Fruit fly (Drosophila melanogaster) whole organism, embryonic: ENCODE measurements around the gene CG13297.

Source experiments
- ATbp ChIP-seq: fragments of 200-800 bp; sonication (Bioruptor generic); optimal IDR thresholded peaks from 2 replicates; lab custom pipeline; 2017; ENCODE audit warnings: missing biosample characterization, mild to moderate bottlenecking, missing genetic modification characterization, missing genetic modification reagents
- Atf-2 ChIP-seq: fragments of 200-800 bp; sonication (Bioruptor generic); optimal IDR thresholded peaks from 2 replicates; lab custom pipeline; 2016; ENCODE audit warnings: missing biosample characterization, missing genetic modification characterization
- Bteb2 ChIP-seq: fragments of 200-800 bp; sonication (Bioruptor generic); optimal IDR thresholded peaks from 2 replicates; lab custom pipeline; 2016; ENCODE audit warnings: missing biosample characterization, missing genetic modification characterization
- CG10431 ChIP-seq: fragments of 200-800 bp; sonication (Bioruptor generic); optimal IDR thresholded peaks from 3 replicates; lab custom pipeline; 2018; ENCODE audit warnings: missing biosample characterization, mild to moderate bottlenecking, missing genetic modification characterization
- CG11247 ChIP-seq: fragments of 200-800 bp; sonication (Bioruptor generic); IDR thresholded peaks from 2 replicates; pipeline ENCODE4 v1.3.6; 2022; ENCODE audit warnings: missing biosample characterization, missing genetic modification characterization
- CG11398 ChIP-seq: fragments of 200-800 bp; sonication (Bioruptor generic); optimal IDR thresholded peaks from 2 replicates; lab custom pipeline; 2016; ENCODE audit warnings: missing biosample characterization, missing genetic modification characterization
- CG12219 ChIP-seq: fragments of 200-800 bp; sonication (Bioruptor generic); optimal IDR thresholded peaks from 3 replicates; lab custom pipeline; 2018; ENCODE audit warnings: missing biosample characterization, mild to moderate bottlenecking, missing genetic modification characterization
- CG14050 ChIP-seq: fragments of 200-800 bp; sonication (Bioruptor generic); IDR thresholded peaks from 3 replicates; pipeline ENCODE4 v1.3.6; 2022; ENCODE audit warnings: missing biosample characterization, missing genetic modification characterization
- CG14441 ChIP-seq: fragments of 200-800 bp; sonication (Bioruptor generic); IDR thresholded peaks from 2 replicates; pipeline ENCODE4 v1.3.6; 2022; ENCODE audit warnings: missing biosample characterization, missing genetic modification characterization
- CG15073 ChIP-seq: fragments of 200-800 bp; sonication (Bioruptor generic); optimal IDR thresholded peaks from 2 replicates; lab custom pipeline; 2016; ENCODE audit warnings: missing biosample characterization, missing genetic modification characterization
- CG15514 ChIP-seq: fragments of 200-800 bp; sonication (Bioruptor generic); optimal IDR thresholded peaks from 3 replicates; lab custom pipeline; 2017; ENCODE audit warnings: missing biosample characterization, missing genetic modification characterization, mild to moderate bottlenecking, moderate library complexity, missing genetic modification reagents
- CG16779 ChIP-seq: fragments of 200-800 bp; sonication (Bioruptor generic); IDR thresholded peaks from 2 replicates; pipeline ENCODE4 v1.3.6; 2022; ENCODE audit warnings: missing biosample characterization, missing genetic modification characterization
- CG17385 ChIP-seq: fragments of 200-800 bp; sonication (Bioruptor generic); optimal IDR thresholded peaks from 3 replicates; lab custom pipeline; 2018; ENCODE audit warnings: missing biosample characterization, mild to moderate bottlenecking, missing genetic modification characterization
- CG30020 ChIP-seq: fragments of 200-800 bp; optimal IDR thresholded peaks from 2 replicates; lab custom pipeline; 2019; ENCODE audit warnings: missing biosample characterization, mild to moderate bottlenecking, missing genetic modification characterization, moderate library complexity
- CG3847 ChIP-seq: fragments of 200-800 bp; sonication (Bioruptor generic); IDR thresholded peaks from 2 replicates; pipeline ENCODE4 v1.3.6; 2022; ENCODE audit warnings: missing biosample characterization, missing genetic modification characterization
- CG4424 ChIP-seq: fragments of 200-800 bp; sonication (Bioruptor generic); optimal IDR thresholded peaks from 3 replicates; lab custom pipeline; 2016; ENCODE audit warnings: missing biosample characterization, missing genetic modification characterization
- CG7372 ChIP-seq: fragments of 200-800 bp; sonication (Bioruptor generic); IDR thresholded peaks from 2 replicates; pipeline ENCODE4 v1.3.6; 2022; ENCODE audit warnings: missing biosample characterization, missing genetic modification characterization
- CG7963 ChIP-seq: fragments of 200-800 bp; sonication (Bioruptor generic); IDR thresholded peaks from 3 replicates; pipeline ENCODE4 v1.3.6; 2022; ENCODE audit warnings: missing biosample characterization, missing genetic modification characterization; ENCODE audit not compliant: partially characterized antibody
- CG8765 ChIP-seq: fragments of 200-800 bp; sonication (Bioruptor generic); IDR thresholded peaks from 2 replicates; pipeline ENCODE4 v1.3.6; 2022; ENCODE audit warnings: missing biosample characterization, missing genetic modification characterization
- CHES-1-like ChIP-seq: fragments of 200-800 bp; sonication (Bioruptor generic); optimal IDR thresholded peaks from 2 replicates; lab custom pipeline; 2016; ENCODE audit warnings: missing biosample characterization, missing genetic modification characterization
- D19B ChIP-seq: fragments of 200-800 bp; sonication (Bioruptor generic); optimal IDR thresholded peaks from 2 replicates; lab custom pipeline; 2017; ENCODE audit warnings: missing biosample characterization, mild to moderate bottlenecking, missing genetic modification characterization
- Dbx ChIP-seq: fragments of 200-800 bp; sonication (Bioruptor generic); IDR thresholded peaks from 3 replicates; pipeline ENCODE4 v1.3.6; 2022; ENCODE audit warnings: missing biosample characterization, missing genetic modification characterization
- Dip3 ChIP-seq: fragments of 200-800 bp; sonication (Bioruptor generic); optimal IDR thresholded peaks from 3 replicates; lab custom pipeline; 2016; ENCODE audit warnings: missing biosample characterization, missing genetic modification characterization
- Dll ChIP-seq: fragments of 200-800 bp; sonication (Bioruptor generic); IDR thresholded peaks from 4 replicates; pipeline ENCODE4 v1.3.6; 2022; ENCODE audit warnings: missing biosample characterization, missing genetic modification characterization; ENCODE audit not compliant: partially characterized antibody
- Dp ChIP-seq: fragments of 200-800 bp; sonication (Bioruptor generic); optimal IDR thresholded peaks from 2 replicates; lab custom pipeline; 2018; ENCODE audit warnings: missing biosample characterization, mild to moderate bottlenecking, missing genetic modification characterization, moderate library complexity
- GATAe ChIP-seq: fragments of 200-800 bp; sonication (Bioruptor generic); conservative IDR thresholded peaks from 2 replicates; pipeline ENCODE4 v1.3.6; 2022; ENCODE audit warnings: missing biosample characterization, missing genetic modification characterization
- Hr51 ChIP-seq, 2 experiments: fragments of 200-800 bp; sonication (Bioruptor generic); optimal IDR thresholded peaks; 2 replicates in 1 of 2; 3 replicates in 1 of 2; lab custom pipeline; 2016 to 2018; ENCODE audit warnings: missing biosample characterization in 2 of 2, missing genetic modification characterization in 2 of 2, mild to moderate bottlenecking in 1 of 2, moderate library complexity in 1 of 2
- MBD-R2 ChIP-seq: fragments of 200-800 bp; sonication (Bioruptor generic); IDR thresholded peaks from 2 replicates; pipeline ENCODE4 v1.3.6; 2022; ENCODE audit warnings: missing biosample characterization, missing genetic modification characterization
- Mad ChIP-seq: fragments of 200-800 bp; sonication (Bioruptor generic); optimal IDR thresholded peaks from 2 replicates; lab custom pipeline; 2016; ENCODE audit warnings: missing biosample characterization, missing genetic modification characterization
- Max ChIP-seq: fragments of 200-800 bp; sonication (Bioruptor generic); optimal IDR thresholded peaks from 2 replicates; lab custom pipeline; 2016; ENCODE audit warnings: missing biosample characterization, mild to moderate bottlenecking, missing genetic modification characterization
- Oli ChIP-seq: fragments of 200-800 bp; sonication (Bioruptor generic); optimal IDR thresholded peaks from 2 replicates; lab custom pipeline; 2018; ENCODE audit warnings: missing biosample characterization, mild to moderate bottlenecking, missing genetic modification characterization, moderate library complexity
- Sin3A ChIP-seq: fragments of >200 bp; optimal IDR thresholded peaks from 2 replicates; lab custom pipeline; 2018
- Sox102F ChIP-seq: fragments of 200-800 bp; sonication (Bioruptor generic); optimal IDR thresholded peaks from 2 replicates; lab custom pipeline; 2018; ENCODE audit warnings: missing biosample characterization, mild to moderate bottlenecking, missing genetic modification characterization, moderate library complexity
- cato ChIP-seq: fragments of 200-800 bp; sonication (Bioruptor generic); optimal IDR thresholded peaks from 2 replicates; lab custom pipeline; 2016; ENCODE audit warnings: missing biosample characterization, missing genetic modification characterization, borderline replicate concordance
- chm ChIP-seq: fragments of 200-800 bp; sonication (Bioruptor generic); IDR thresholded peaks from 2 replicates; pipeline ENCODE4 v1.3.6; 2022; ENCODE audit warnings: missing biosample characterization, missing genetic modification characterization
- croc ChIP-seq: fragments of 200-800 bp; sonication (Bioruptor generic); conservative IDR thresholded peaks from 3 replicates; pipeline ENCODE4 v1.3.6; 2022; ENCODE audit warnings: missing biosample characterization, missing genetic modification characterization
- disco-r ChIP-seq: fragments of 200-800 bp; sonication (Bioruptor generic); optimal IDR thresholded peaks from 2 replicates; lab custom pipeline; 2016; ENCODE audit warnings: missing biosample characterization, missing genetic modification characterization
- dm ChIP-seq: fragments of 200-800 bp; sonication (Bioruptor generic); optimal IDR thresholded peaks from 3 replicates; lab custom pipeline; 2016; ENCODE audit warnings: missing biosample characterization, missing genetic modification characterization
- fd64A ChIP-seq: fragments of 200-800 bp; sonication (Bioruptor generic); optimal IDR thresholded peaks from 3 replicates; lab custom pipeline; 2018; ENCODE audit warnings: missing biosample characterization, mild to moderate bottlenecking, missing genetic modification characterization
- gsb ChIP-seq: fragments of 200-800 bp; sonication (Bioruptor generic); IDR thresholded peaks from 2 replicates; pipeline ENCODE4 v1.3.6; 2022; ENCODE audit warnings: missing biosample characterization, missing genetic modification characterization
- gsb-n ChIP-seq: fragments of 200-800 bp; sonication (Bioruptor generic); optimal IDR thresholded peaks from 3 replicates; lab custom pipeline; 2018; ENCODE audit warnings: missing biosample characterization, mild to moderate bottlenecking, missing genetic modification characterization
- h ChIP-seq: fragments of >200 bp; optimal IDR thresholded peaks from 2 replicates; lab custom pipeline; 2017
- hb ChIP-seq: fragments of 200-800 bp; sonication (Bioruptor generic); IDR thresholded peaks from 3 replicates; pipeline ENCODE4 v1.3.6; 2022; ENCODE audit warnings: missing biosample characterization, missing genetic modification characterization; ENCODE audit not compliant: partially characterized antibody
- hkb ChIP-seq, 2 experiments: fragments of 200-800 bp in 1 of 2; fragments of >200 bp in 1 of 2; sonication (Bioruptor generic) in 1 of 2; IDR thresholded peaks in 1 of 2; optimal IDR thresholded peaks in 1 of 2; 2 replicates each; pipeline versions ENCODE4 v1.3.6 to Lab custom; 2017 to 2022; ENCODE audit warnings: missing biosample characterization in 1 of 2, missing genetic modification characterization in 1 of 2
- kay ChIP-seq: fragments of 200-800 bp; sonication (Bioruptor generic); optimal IDR thresholded peaks from 2 replicates; lab custom pipeline; 2016; ENCODE audit warnings: missing biosample characterization, missing genetic modification characterization
- pan ChIP-seq, 4 experiments: fragments of >200 bp in 3 of 4; fragments of 200-800 bp in 1 of 4; sonication (Bioruptor generic) in 1 of 4; optimal IDR thresholded peaks in 3 of 4; IDR thresholded peaks in 1 of 4; 2 replicates each; pipeline versions ENCODE4 v1.3.6 to Lab custom; 2017 to 2022; ENCODE audit warnings: missing biosample characterization in 2 of 4, missing genetic modification characterization in 2 of 4, mixed read lengths in 1 of 4
- pita ChIP-seq: fragments of 200-800 bp; sonication (Bioruptor generic); optimal IDR thresholded peaks from 2 replicates; lab custom pipeline; 2017; ENCODE audit warnings: missing biosample characterization, mild to moderate bottlenecking, missing genetic modification characterization

Gene CG13297

DNA sequence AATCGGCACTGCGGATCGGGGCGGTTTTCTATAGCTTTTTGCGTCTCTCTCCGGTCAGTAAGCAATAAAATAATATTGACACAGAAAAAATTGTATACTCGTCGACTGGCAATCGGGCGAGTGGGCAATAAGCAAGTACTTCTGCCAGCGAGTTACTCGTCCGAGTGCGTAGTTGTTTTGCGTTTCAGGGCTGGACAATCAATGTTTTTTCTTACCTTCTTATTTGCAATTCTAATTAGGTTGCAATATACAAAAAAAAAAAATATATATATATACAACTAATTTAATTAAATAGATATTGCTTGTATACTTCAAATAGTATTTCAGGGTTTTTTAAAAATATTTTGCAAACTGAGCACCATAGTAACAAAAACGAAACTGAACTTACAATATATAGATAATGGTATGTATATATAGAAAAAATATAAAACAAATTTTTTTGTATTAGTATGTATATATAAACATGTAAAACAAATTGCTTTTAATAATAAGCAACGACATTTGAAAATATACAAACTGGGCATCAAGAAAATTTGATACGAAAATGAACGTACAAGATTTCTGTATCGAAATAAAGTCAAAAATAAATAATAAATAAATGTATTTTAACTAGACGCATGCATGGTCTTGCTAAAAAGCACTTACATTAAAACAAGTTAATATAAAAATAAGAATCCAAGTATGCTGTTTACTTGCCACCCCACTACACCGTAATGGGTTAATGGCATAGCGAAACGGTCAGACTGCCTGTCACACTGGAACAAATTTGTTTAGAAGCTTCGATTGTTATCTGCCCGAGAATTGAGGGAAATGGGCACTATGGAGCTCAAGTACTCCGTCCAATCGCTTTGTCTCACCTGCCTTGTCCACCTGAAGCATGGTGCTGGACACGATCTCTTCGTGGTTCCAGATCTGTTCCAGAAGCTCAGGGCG is 32.1 kb upstream of the CG13297 start, which contains the start of the genes D19A and CG7386 (continued):
- TF ChIP-seq D19B (peak; percentile 63), fd64A (GFP tag; lab: Kevin White, UChicago) (no peak), CG8765 (GFP tag; lab: Robert Waterston, UW) (no peak), CG14441 (GFP tag; lab: Robert Waterston, UW) (peak; percentile 53), CG15073 (GFP tag; lab: Kevin White, UChicago) (no peak), Bteb2 (GFP tag; lab: Kevin White, UChicago) (peak; percentile 50), Dbx (GFP tag; lab: Robert Waterston, UW) (peak; percentile 79), hkb (optimal IDR thresholded peaks at IDR 0.05; lab: Kevin White, UChicago) (no peak), hkb (GFP tag; IDR thresholded peaks at IDR 0.05; lab: Robert Waterston, UW) (peak; percentile 37; the same call in 1 of the 2 replicates), GATAe (GFP tag; lab: Robert Waterston, UW) (no peak), chm (peak; percentile 15; the same call in 1 of the 2 replicates), CG11247 (GFP tag; lab: Robert Waterston, UW) (peak; percentile 40), dm (no peak), gsb (peak; percentile 15; the same call in 1 of the 2 replicates), Sin3A (lab: Kevin White, UChicago) (no peak), CG7963 (no peak), CG11398 (GFP tag; lab: Kevin White, UChicago) (no peak), pan (optimal IDR thresholded peaks at IDR 0.05; lab: Kevin White, UChicago) (no peak), pan (GFP tag; optimal IDR thresholded peaks at IDR 0.05 in 1 of 2, IDR thresholded peaks at IDR 0.05 in 1 of 2) (peak in 1 of 2 experiments; percentile 78), Mad (GFP tag; lab: Kevin White, UChicago) (peak; percentile 16), Atf-2 (GFP tag; lab: Kevin White, UChicago) (peak; percentile 41), Dll (no peak), CG10431 (peak; percentile 27), CG17385 (GFP tag; lab: Kevin White, UChicago) (peak; percentile 28), cato (no peak), CG16779 (GFP tag; lab: Robert Waterston, UW) (0 out of 2 replicates have a peak, but pooled peaks have one; percentile 20), CG14050 (GFP tag; lab: Robert Waterston, UW) (peak; percentile 47), CG30020 (peak; percentile 29), Oli (tag; lab: Kevin White, UChicago) (peak; percentile 11), Sox102F (GFP tag; lab: Kevin White, UChicago) (peak; percentile 58), Dip3 (GFP tag; lab: Kevin White, UChicago) (peak; percentile 46), Hr51 (GFP tag; optimal IDR thresholded peaks at IDR 0.05; lab: Kevin White, UChicago) (peak; percentile 17 to 49), CG15514 (peak; percentile 76), CG7372 (peak; percentile 32; the same call in 1 of the 2 replicates), CG4424 (GFP tag; lab: Kevin White, UChicago) (peak; percentile 15), CG12219 (GFP tag; lab: Kevin White, UChicago) (peak; percentile 42), Max (peak; percentile 31), disco-r (no peak), pita (no peak), h (lab: Kevin White, UChicago) (no peak), croc (GFP tag; lab: Robert Waterston, UW) (peak; percentile 14; the same call in 1 of the 3 replicates), CHES-1-like (peak; percentile 22), MBD-R2 (GFP tag; lab: Robert Waterston, UW) (peak; percentile 92), Dp (GFP tag; lab: Kevin White, UChicago) (no peak), CG3847 (GFP tag; lab: Robert Waterston, UW) (peak; percentile 51), hb (GFP tag; lab: Robert Waterston, UW) (no peak), ATbp (no peak), kay (GFP tag; lab: Kevin White, UChicago) (peak; percentile 5), gsb-n (tag; lab: Kevin White, UChicago) (peak; percentile 51)
